Worm (Caenorhabditis elegans) whole organism, L2 larva: ENCODE measurements around the gene srd-69.

ENCODE experiments used
- alr-1 ChIP-seq: fragments of 150-350 bp; optimal IDR thresholded peaks from 2 replicates; lab custom pipeline; 2014; ENCODE audit warnings: missing biosample characterization, missing genetic modification characterization
- ama-1 ChIP-seq: fragments of 150-350 bp; optimal IDR thresholded peaks from 2 replicates; lab custom pipeline; 2018; ENCODE audit warnings: inconsistent platforms
- ceh-16 ChIP-seq: fragments of 150-350 bp; optimal IDR thresholded peaks from 2 replicates; lab custom pipeline; 2014; ENCODE audit warnings: missing biosample characterization, missing genetic modification characterization
- egl-27 ChIP-seq: sonication (generic microtip); optimal IDR thresholded peaks from 3 replicates; lab custom pipeline; 2017; ENCODE audit warnings: missing biosample characterization, missing genetic modification reagents, missing genetic modification characterization
- elt-3 ChIP-seq: sonication (generic microtip); optimal IDR thresholded peaks from 2 replicates; lab custom pipeline; 2017; ENCODE audit warnings: missing biosample characterization, missing genetic modification characterization
- nhr-237 ChIP-seq: fragments of 150-350 bp; optimal IDR thresholded peaks from 2 replicates; lab custom pipeline; 2014; ENCODE audit warnings: missing biosample characterization, missing genetic modification characterization
- nhr-77 ChIP-seq: fragments of 150-350 bp; optimal IDR thresholded peaks from 2 replicates; lab custom pipeline; 2014; ENCODE audit warnings: missing biosample characterization, missing genetic modification characterization
- peb-1 ChIP-seq: fragments of 150-350 bp; optimal IDR thresholded peaks from 2 replicates; lab custom pipeline; 2014; ENCODE audit warnings: missing biosample characterization, missing genetic modification characterization
- skn-1 ChIP-seq: sonication (generic microtip); optimal IDR thresholded peaks from 2 replicates; lab custom pipeline; 2017; ENCODE audit warnings: missing biosample characterization, missing genetic modification characterization
- snpc-4 ChIP-seq: fragments of 150-350 bp; optimal IDR thresholded peaks from 2 replicates; lab custom pipeline; 2014; ENCODE audit warnings: missing biosample characterization, missing genetic modification characterization
- unc-55 ChIP-seq: fragments of 150-350 bp; sonication (generic microtip); optimal IDR thresholded peaks from 3 replicates; lab custom pipeline; 2014; ENCODE audit warnings: missing biosample characterization, missing genetic modification reagents, missing genetic modification characterization
- zag-1 ChIP-seq: fragments of 150-350 bp; optimal IDR thresholded peaks from 2 replicates; lab custom pipeline; 2014; ENCODE audit warnings: missing biosample characterization, missing genetic modification characterization

DNA sequence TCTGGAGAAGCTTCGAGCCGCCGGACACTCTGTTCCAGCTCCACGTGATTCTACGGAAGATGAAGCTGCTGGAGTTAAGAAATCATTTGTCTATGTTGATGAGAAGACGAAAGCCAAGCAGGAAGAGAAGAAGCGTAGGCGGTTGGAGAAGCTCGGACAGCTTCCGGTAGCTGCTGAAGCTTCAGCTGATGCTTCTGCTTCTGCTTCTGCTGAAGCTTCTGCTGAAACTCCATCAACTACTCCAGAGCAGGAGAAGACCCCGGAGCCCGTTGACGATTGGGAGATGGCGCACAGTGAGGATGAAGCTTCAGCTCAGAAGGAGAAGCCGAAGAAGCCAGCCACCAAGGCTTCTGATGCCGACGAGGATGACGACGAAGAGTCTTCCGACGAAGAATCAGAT lies 46.3 kb upstream of the srd-69 start:
- no peak for TF ChIP-seq ama-1 (lab: Kevin White, UChicago)
- TF ChIP-seq zag-1 (tag; lab: Kevin White, UChicago), result no peak
- no peak for TF ChIP-seq egl-27
- TF ChIP-seq skn-1 (tag; lab: Kevin White, UChicago), result no peak
- no peak for TF ChIP-seq ceh-16 (tag; lab: Kevin White, UChicago)
- no peak for TF ChIP-seq elt-3 (tag; lab: Kevin White, UChicago)
- TF ChIP-seq nhr-77 (tag; lab: Kevin White, UChicago), result no peak
- no peak for TF ChIP-seq alr-1 (tag; lab: Kevin White, UChicago)
- no peak for TF ChIP-seq peb-1
- no peak for TF ChIP-seq unc-55 (GFP tag; lab: Kevin White, UChicago)
- no peak for TF ChIP-seq nhr-237 (tag; lab: Kevin White, UChicago)
- no peak for TF ChIP-seq snpc-4
